Worm (Caenorhabditis elegans): ENCODE measurements around the gene C34C12.2.
A peak's percentile ranks its signal among the peaks of the same experiment; 100 is the strongest.

The C34C12.2 gene

ce11 chrIII:3456226-3456625 is 2.6 kb downstream of the C34C12.2 start (continued):
- TF ChIP-seq lin-39 (tag; optimal IDR thresholded peaks at IDR 0.05), result peak; percentile 94
- TF ChIP-seq eor-1 (tag; optimal IDR thresholded peaks at IDR 0.05), result no peak
- peak; percentile 77 for TF ChIP-seq fos-1 (tag; optimal IDR thresholded peaks at IDR 0.05)
- peak; percentile 99 for TF ChIP-seq lin-15B (tag; optimal IDR thresholded peaks at IDR 0.05)

- peak; percentile 93 for TF ChIP-seq tbx-2 (tag; optimal IDR thresholded peaks at IDR 0.05)
- TF ChIP-seq ceh-82 (tag; optimal IDR thresholded peaks at IDR 0.05), result peak; percentile 83
- peak; percentile 94 for TF ChIP-seq nhr-25 (tag; optimal IDR thresholded peaks at IDR 0.05)
- peak; percentile 87 for TF ChIP-seq ceh-28 (tag; optimal IDR thresholded peaks at IDR 0.05)
- peak; percentile 98 for TF ChIP-seq nhr-23 (tag; optimal IDR thresholded peaks at IDR 0.05)
- TF ChIP-seq nhr-28 (tag; optimal IDR thresholded peaks at IDR 0.05), result no peak
- TF ChIP-seq nhr-67 (tag; optimal IDR thresholded peaks at IDR 0.05), result no peak
- TF ChIP-seq elt-2 (tag; optimal IDR thresholded peaks at IDR 0.05), result peak; percentile 66
- peak; percentile 89 for TF ChIP-seq hmg-11 (tag; optimal IDR thresholded peaks at IDR 0.05)
- TF ChIP-seq sea-2 (GFP tag; optimal IDR thresholded peaks at IDR 0.05), result no peak
- TF ChIP-seq unc-39 (tag; optimal IDR thresholded peaks at IDR 0.05), result no peak
- TF ChIP-seq daf-12 (tag; optimal IDR thresholded peaks at IDR 0.05), result no peak
- peak; percentile 6 for TF ChIP-seq unc-62 (GFP tag; optimal IDR thresholded peaks at IDR 0.05)
- TF ChIP-seq jun-1 (tag; optimal IDR thresholded peaks at IDR 0.05), result peak; percentile 93
- peak; percentile 53 for TF ChIP-seq egl-27 (tag; optimal IDR thresholded peaks at IDR 0.05)
- no peak for TF ChIP-seq fkh-2 (tag; optimal IDR thresholded peaks at IDR 0.05)
- TF ChIP-seq nhr-11 (tag; optimal IDR thresholded peaks at IDR 0.05), result peak; percentile 57
- TF ChIP-seq egl-5 (tag; optimal IDR thresholded peaks at IDR 0.05), result peak; percentile 66
- TF ChIP-seq ztf-11 (tag; optimal IDR thresholded peaks at IDR 0.05), result no peak
- no peak for TF ChIP-seq nhr-12 (tag; optimal IDR thresholded peaks at IDR 0.05)
- no peak for TF ChIP-seq mml-1 (tag; optimal IDR thresholded peaks at IDR 0.05)
- no peak for TF ChIP-seq elt-3 (tag; optimal IDR thresholded peaks at IDR 0.05)
- TF ChIP-seq nhr-76 (tag; optimal IDR thresholded peaks at IDR 0.05), result peak; percentile 70
- peak; percentile 89 for TF ChIP-seq fkh-10 (GFP tag; optimal IDR thresholded peaks at IDR 0.05)
- TF ChIP-seq nhr-43 (tag; optimal IDR thresholded peaks at IDR 0.05; ENCODE audit: poor library complexity, severe bottlenecking), result peak; percentile 94
- TF ChIP-seq zag-1 (tag; optimal IDR thresholded peaks at IDR 0.05), result peak; percentile 37
- peak; percentile 71 for TF ChIP-seq skn-1 (tag; optimal IDR thresholded peaks at IDR 0.05)
- peak; percentile 28 for TF ChIP-seq ztf-4 (tag; optimal IDR thresholded peaks at IDR 0.05)
- no peak for TF ChIP-seq mdl-1 (tag; optimal IDR thresholded peaks at IDR 0.05)
- peak; percentile 31 for TF ChIP-seq elt-1 (tag; optimal IDR thresholded peaks at IDR 0.05)
- TF ChIP-seq pqm-1 (tag; optimal IDR thresholded peaks at IDR 0.05), result peak; percentile 1
- TF ChIP-seq pha-4 (tag; optimal IDR thresholded peaks at IDR 0.05), result peak; percentile 95
- TF ChIP-seq nfya-1 (tag; optimal IDR thresholded peaks at IDR 0.05; ENCODE audit: insufficient read depth), result peak; percentile 95
- TF ChIP-seq ceh-16 (tag; optimal IDR thresholded peaks at IDR 0.05), result no peak
- TF ChIP-seq ama-1 (optimal IDR thresholded peaks at IDR 0.05), result peak; percentile 62
- TF ChIP-seq ceh-9 (tag; optimal IDR thresholded peaks at IDR 0.05), result no peak
- peak; percentile 89 for TF ChIP-seq R02D3.7 (tag; optimal IDR thresholded peaks at IDR 0.05)
- TF ChIP-seq ZK546.5 (tag; optimal IDR thresholded peaks at IDR 0.05), result peak; percentile 20
- TF ChIP-seq lsy-12 (tag; optimal IDR thresholded peaks at IDR 0.05), result peak; percentile 91
- no peak for TF ChIP-seq nhr-237 (tag; optimal IDR thresholded peaks at IDR 0.05)
- TF ChIP-seq lin-39 (tag; optimal IDR thresholded peaks at IDR 0.05), result peak; percentile 80
- peak; percentile 97 for TF ChIP-seq lin-15B (tag; optimal IDR thresholded peaks at IDR 0.05)
- TF ChIP-seq eor-1 (tag; optimal IDR thresholded peaks at IDR 0.05), result peak in 1 of 2 experiments; percentile 30
- peak; percentile 86 for TF ChIP-seq snpc-4 (tag; optimal IDR thresholded peaks at IDR 0.05)
- no peak for TF ChIP-seq fos-1 (tag; optimal IDR thresholded peaks at IDR 0.05)
- TF ChIP-seq nhr-77 (tag; optimal IDR thresholded peaks at IDR 0.05), result peak; percentile 83
- TF ChIP-seq aly-2 (tag; optimal IDR thresholded peaks at IDR 0.05), result no peak
Measured at ce11 chrIII:3460061-3460460, 6.5 kb downstream of the C34C12.2 start, which contains the start of gene C34C12.8. Gene C34C12.8 (plus strand): TSS chrIII:3460406.

All from whole organism, L3 larva.